Fruit fly (Drosophila melanogaster) whole organism, pupa: Measurements from ENCODE around the gene CG14515.
A peak's percentile ranks its signal among the peaks of the same experiment; 100 is the strongest.

Source experiments
- CG13204 ChIP-seq: fragments of 200-800 bp; sonication (Bioruptor generic); optimal IDR thresholded peaks from 2 replicates; lab custom pipeline; 2018; ENCODE audit warnings: missing biosample characterization, mild to moderate bottlenecking, missing genetic modification characterization, moderate library complexity
- CG15710 ChIP-seq: fragments of 200-800 bp; sonication (Bioruptor generic); optimal IDR thresholded peaks from 2 replicates; lab custom pipeline; 2018; ENCODE audit warnings: missing biosample characterization, mild to moderate bottlenecking, missing genetic modification characterization, moderate library complexity
- CG8159 ChIP-seq: fragments of 200-800 bp; sonication (Bioruptor generic); optimal IDR thresholded peaks from 3 replicates; lab custom pipeline; 2018; ENCODE audit warnings: missing biosample characterization, mild to moderate bottlenecking, missing genetic modification characterization, moderate library complexity
- CG9948 ChIP-seq: fragments of 200-800 bp; sonication (Bioruptor generic); optimal IDR thresholded peaks from 2 replicates; lab custom pipeline; 2018; ENCODE audit warnings: missing biosample characterization, mild to moderate bottlenecking, missing genetic modification characterization, moderate library complexity
- EcR ChIP-seq: fragments of 200-800 bp; sonication (Bioruptor generic); optimal IDR thresholded peaks from 3 replicates; lab custom pipeline; 2019; ENCODE audit warnings: missing biosample characterization, missing genetic modification characterization, mild to moderate bottlenecking, moderate library complexity, missing genetic modification reagents
- Ets98B ChIP-seq: fragments of 200-800 bp; sonication (Bioruptor generic); IDR thresholded peaks from 2 replicates; pipeline ENCODE4 v1.3.6; 2022; ENCODE audit warnings: missing biosample characterization, missing genetic modification characterization
- Pif1B ChIP-seq: fragments of 200-800 bp; sonication (Bioruptor generic); optimal IDR thresholded peaks from 3 replicates; lab custom pipeline; 2016; ENCODE audit warnings: missing biosample characterization, missing genetic modification characterization
- Snoo ChIP-seq: fragments of 200-800 bp; sonication (Bioruptor generic); optimal IDR thresholded peaks from 3 replicates; lab custom pipeline; 2017; ENCODE audit warnings: missing biosample characterization, mild to moderate bottlenecking, missing genetic modification characterization, inconsistent platforms
- fd96Ca ChIP-seq: fragments of 200-800 bp; sonication (Bioruptor generic); IDR thresholded peaks from 3 replicates; pipeline ENCODE4 v1.3.6; 2022; ENCODE audit warnings: missing biosample characterization, missing genetic modification characterization
- rn ChIP-seq: fragments of 200-800 bp; sonication (Bioruptor generic); IDR thresholded peaks from 2 replicates; pipeline ENCODE4 v1.3.6; 2022; ENCODE audit warnings: missing biosample characterization, missing genetic modification characterization

dm6 chr3R:29219948-29220347 lies 22.6 kb downstream of the CG14515 start, which contains the start of gene eEF1gamma:
- peak; percentile 96 for TF ChIP-seq Snoo (tag; lab: Kevin White, UChicago)
- TF ChIP-seq CG8159 (tag; lab: Kevin White, UChicago) = peak; percentile 76
- peak; percentile 76 for TF ChIP-seq Pif1B (GFP tag; lab: Kevin White, UChicago)
- peak; percentile 85 for TF ChIP-seq fd96Ca
- peak; percentile 15 for TF ChIP-seq EcR (GFP tag; lab: Kevin White, UChicago)
- peak; percentile 82 for TF ChIP-seq CG15710 (tag; lab: Kevin White, UChicago)
- peak; percentile 67; the same call in 1 of the 2 replicates for TF ChIP-seq rn (GFP tag; lab: Robert Waterston, UW)
- TF ChIP-seq CG9948 (tag; lab: Kevin White, UChicago) = peak; percentile 57
- TF ChIP-seq CG13204 (GFP tag; lab: Kevin White, UChicago) = no peak
- TF ChIP-seq Ets98B (GFP tag; lab: Robert Waterston, UW) = peak; percentile 78
